Worm (Caenorhabditis elegans): ENCODE results near the gene F58E2.2.

- TF ChIP-seq W03F9.2 (tag; optimal IDR thresholded peaks at IDR 0.05) (peak; percentile 19), him-1 (tag; optimal IDR thresholded peaks at IDR 0.05) (no peak)
These were observed 47.7 kb downstream of the F58E2.2 start for ce11 chrIV:3517582-3517981.
